Fruit fly (Drosophila melanogaster) whole organism, prepupa: ENCODE data around the gene PolA2.

ENCODE experiments used
- Blimp-1 ChIP-seq: fragments of 200-800 bp; sonication (Bioruptor generic); optimal IDR thresholded peaks from 3 replicates; lab custom pipeline; 2017; ENCODE audit warnings: missing biosample characterization, missing genetic modification characterization, mild to moderate bottlenecking, moderate library complexity, missing genetic modification reagents
- CG10631 ChIP-seq: fragments of 200-800 bp; sonication (Bioruptor generic); optimal IDR thresholded peaks from 2 replicates; lab custom pipeline; 2016; ENCODE audit warnings: missing biosample characterization, missing genetic modification characterization
- CG10669 ChIP-seq: fragments of 200-800 bp; sonication (Bioruptor generic); optimal IDR thresholded peaks from 3 replicates; lab custom pipeline; 2018; ENCODE audit warnings: missing biosample characterization, mild to moderate bottlenecking, missing genetic modification characterization, moderate library complexity
- CG11294 ChIP-seq: fragments of 200-800 bp; sonication (Bioruptor generic); IDR thresholded peaks from 2 replicates; pipeline ENCODE4 v1.3.6; 2022; ENCODE audit warnings: missing biosample characterization, missing genetic modification characterization
- CG11762 ChIP-seq: fragments of 200-800 bp; sonication (Bioruptor generic); optimal IDR thresholded peaks from 3 replicates; lab custom pipeline; 2016; ENCODE audit warnings: missing biosample characterization, missing genetic modification characterization; ENCODE audit not compliant: insufficient read depth
- CG11902 ChIP-seq: fragments of 200-800 bp; sonication (Bioruptor generic); optimal IDR thresholded peaks from 3 replicates; lab custom pipeline; 2016; ENCODE audit warnings: missing biosample characterization, missing genetic modification characterization
- CG15336 ChIP-seq: fragments of 200-800 bp; sonication (Bioruptor generic); IDR thresholded peaks from 2 replicates; pipeline ENCODE4 v1.3.6; 2022; ENCODE audit warnings: missing biosample characterization, missing genetic modification characterization
- CG1621 ChIP-seq: fragments of 200-800 bp; sonication (Bioruptor generic); optimal IDR thresholded peaks from 3 replicates; lab custom pipeline; 2018; ENCODE audit warnings: missing biosample characterization, mild to moderate bottlenecking, missing genetic modification characterization
- CG16779 ChIP-seq: fragments of 200-800 bp; sonication (Bioruptor generic); optimal IDR thresholded peaks from 3 replicates; lab custom pipeline; 2017; ENCODE audit warnings: missing biosample characterization, mild to moderate bottlenecking, missing genetic modification characterization
- CG3032 ChIP-seq: fragments of 200-800 bp; optimal IDR thresholded peaks from 2 replicates; lab custom pipeline; 2019; ENCODE audit warnings: missing biosample characterization, mild to moderate bottlenecking, missing genetic modification characterization, moderate library complexity
- CG32006 ChIP-seq: fragments of 200-800 bp; sonication (Bioruptor generic); optimal IDR thresholded peaks from 3 replicates; lab custom pipeline; 2017; ENCODE audit warnings: missing biosample characterization, mild to moderate bottlenecking, missing genetic modification characterization
- CG34406 ChIP-seq: fragments of 200-800 bp; sonication (Bioruptor generic); optimal IDR thresholded peaks from 3 replicates; lab custom pipeline; 2016; ENCODE audit warnings: missing biosample characterization, missing genetic modification characterization
- CG3919 ChIP-seq: fragments of 200-800 bp; sonication (Bioruptor generic); optimal IDR thresholded peaks from 3 replicates; lab custom pipeline; 2016; ENCODE audit warnings: missing biosample characterization, missing genetic modification characterization
- CG4318 ChIP-seq: fragments of 200-800 bp; sonication (Bioruptor generic); optimal IDR thresholded peaks from 3 replicates; lab custom pipeline; 2017; ENCODE audit warnings: missing biosample characterization, mild to moderate bottlenecking, missing genetic modification characterization
- CG6163 ChIP-seq: fragments of 200-800 bp; sonication (Bioruptor generic); IDR thresholded peaks from 3 replicates; pipeline ENCODE4 v1.3.6; 2022; ENCODE audit warnings: missing biosample characterization, missing genetic modification characterization
- CG6276 ChIP-seq: fragments of 200-800 bp; sonication (Bioruptor generic); optimal IDR thresholded peaks from 2 replicates; lab custom pipeline; 2017; ENCODE audit warnings: missing biosample characterization, mild to moderate bottlenecking, missing genetic modification characterization
- CG6792 ChIP-seq: fragments of 200-800 bp; sonication (Bioruptor generic); optimal IDR thresholded peaks from 3 replicates; lab custom pipeline; 2016; ENCODE audit warnings: missing biosample characterization, missing genetic modification characterization
- CG6808 ChIP-seq: fragments of 200-800 bp; sonication (Bioruptor generic); optimal IDR thresholded peaks from 3 replicates; lab custom pipeline; 2017; ENCODE audit warnings: missing biosample characterization, missing genetic modification characterization, mild to moderate bottlenecking, moderate library complexity, missing genetic modification reagents
- CG6854 ChIP-seq: fragments of 200-800 bp; sonication (Bioruptor generic); optimal IDR thresholded peaks from 2 replicates; lab custom pipeline; 2017; ENCODE audit warnings: missing biosample characterization, mild to moderate bottlenecking, missing genetic modification characterization
- CG8119 ChIP-seq: fragments of 200-800 bp; sonication (Bioruptor generic); IDR thresholded peaks from 3 replicates; pipeline ENCODE4 v1.3.6; 2022; ENCODE audit warnings: missing biosample characterization, missing genetic modification characterization
- CG8319 ChIP-seq: fragments of 200-800 bp; sonication (Bioruptor generic); optimal IDR thresholded peaks from 3 replicates; lab custom pipeline; 2016; ENCODE audit warnings: missing biosample characterization, missing genetic modification characterization
- CG8632 ChIP-seq: fragments of 200-800 bp; sonication (Bioruptor generic); optimal IDR thresholded peaks from 3 replicates; lab custom pipeline; 2016; ENCODE audit warnings: missing biosample characterization, missing genetic modification characterization
- CG9139 ChIP-seq: fragments of 200-800 bp; sonication (Bioruptor generic); optimal IDR thresholded peaks from 3 replicates; lab custom pipeline; 2017; ENCODE audit warnings: missing biosample characterization, mild to moderate bottlenecking, missing genetic modification characterization
- Ets21C ChIP-seq: fragments of 200-800 bp; sonication (Bioruptor generic); optimal IDR thresholded peaks from 3 replicates; lab custom pipeline; 2016; ENCODE audit warnings: missing biosample characterization, missing genetic modification characterization
- Ets96B ChIP-seq: fragments of 200-800 bp; optimal IDR thresholded peaks from 2 replicates; lab custom pipeline; 2019; ENCODE audit warnings: missing biosample characterization, mild to moderate bottlenecking, missing genetic modification characterization, moderate library complexity
- Gug ChIP-seq: fragments of 200-800 bp; sonication (Bioruptor generic); IDR thresholded peaks from 2 replicates; pipeline ENCODE4 v1.3.6; 2022; ENCODE audit warnings: missing biosample characterization, missing genetic modification characterization
- Hr39 ChIP-seq: fragments of 200-800 bp; sonication (Bioruptor generic); optimal IDR thresholded peaks from 2 replicates; lab custom pipeline; 2016; ENCODE audit warnings: missing biosample characterization, missing genetic modification characterization
- Hr4 ChIP-seq: fragments of 200-800 bp; sonication (Bioruptor generic); optimal IDR thresholded peaks from 3 replicates; lab custom pipeline; 2016; ENCODE audit warnings: missing biosample characterization, missing genetic modification characterization
- Lpt ChIP-seq: fragments of 200-800 bp; sonication (Bioruptor generic); optimal IDR thresholded peaks from 3 replicates; lab custom pipeline; 2016; ENCODE audit warnings: missing biosample characterization, missing genetic modification characterization
- OdsH ChIP-seq: fragments of 200-800 bp; sonication (Bioruptor generic); optimal IDR thresholded peaks from 3 replicates; lab custom pipeline; 2016; ENCODE audit warnings: missing biosample characterization, missing genetic modification characterization
- Smox ChIP-seq: fragments of 200-800 bp; sonication (Bioruptor generic); optimal IDR thresholded peaks from 3 replicates; lab custom pipeline; 2016; ENCODE audit warnings: missing biosample characterization, missing genetic modification characterization
- Sox14 ChIP-seq: fragments of 200-800 bp; sonication (Bioruptor generic); optimal IDR thresholded peaks from 3 replicates; lab custom pipeline; 2016; ENCODE audit warnings: missing biosample characterization, missing genetic modification characterization
- Sox15 ChIP-seq: fragments of 200-800 bp; sonication (Bioruptor generic); optimal IDR thresholded peaks from 3 replicates; lab custom pipeline; 2016; ENCODE audit warnings: missing biosample characterization, missing genetic modification characterization
- achi ChIP-seq: fragments of 200-800 bp; sonication (Bioruptor generic); optimal IDR thresholded peaks from 3 replicates; lab custom pipeline; 2016; ENCODE audit warnings: missing biosample characterization, missing genetic modification characterization
- acj6 ChIP-seq: fragments of 200-800 bp; sonication (Bioruptor generic); optimal IDR thresholded peaks from 3 replicates; lab custom pipeline; 2016; ENCODE audit warnings: missing biosample characterization, missing genetic modification characterization
- cyc ChIP-seq: fragments of 200-800 bp; sonication (Bioruptor generic); optimal IDR thresholded peaks from 3 replicates; lab custom pipeline; 2016; ENCODE audit warnings: missing biosample characterization, missing genetic modification characterization
- dac ChIP-seq: fragments of 200-800 bp; sonication (Bioruptor generic); optimal IDR thresholded peaks from 2 replicates; lab custom pipeline; 2017; ENCODE audit warnings: missing biosample characterization, mild to moderate bottlenecking, missing genetic modification characterization
- dsx ChIP-seq: fragments of 200-800 bp; optimal IDR thresholded peaks from 3 replicates; lab custom pipeline; 2019; ENCODE audit warnings: missing biosample characterization, mild to moderate bottlenecking, missing genetic modification characterization, moderate library complexity; ENCODE audit not compliant: poor library complexity, severe bottlenecking
- eg ChIP-seq: fragments of 200-800 bp; sonication (Bioruptor generic); IDR thresholded peaks from 3 replicates; pipeline ENCODE4 v1.3.6; 2022; ENCODE audit warnings: missing biosample characterization, missing genetic modification characterization
- esn ChIP-seq: fragments of 200-800 bp; sonication (Bioruptor generic); optimal IDR thresholded peaks from 2 replicates; lab custom pipeline; 2016; ENCODE audit warnings: missing biosample characterization, mild to moderate bottlenecking, missing genetic modification characterization, moderate library complexity
- fkh ChIP-seq: fragments of 200-800 bp; sonication (Bioruptor generic); optimal IDR thresholded peaks from 3 replicates; lab custom pipeline; 2017; ENCODE audit warnings: missing biosample characterization, mild to moderate bottlenecking, missing genetic modification characterization, moderate library complexity
- lz ChIP-seq: fragments of 200-800 bp; sonication (Bioruptor generic); optimal IDR thresholded peaks from 3 replicates; lab custom pipeline; 2016; ENCODE audit warnings: missing biosample characterization, missing genetic modification characterization
- net ChIP-seq: fragments of 200-800 bp; sonication (Bioruptor generic); optimal IDR thresholded peaks from 3 replicates; lab custom pipeline; 2016; ENCODE audit warnings: missing biosample characterization, missing genetic modification characterization
- pdm3 ChIP-seq: fragments of 200-800 bp; sonication (Bioruptor generic); optimal IDR thresholded peaks from 3 replicates; lab custom pipeline; 2016; ENCODE audit warnings: missing biosample characterization, missing genetic modification characterization
- salr ChIP-seq, 2 experiments: fragments of 200-800 bp; sonication (Bioruptor generic); optimal IDR thresholded peaks; 3 replicates each; lab custom pipeline; 2016 to 2018; ENCODE audit warnings: missing biosample characterization in 2 of 2, missing genetic modification characterization in 2 of 2, mild to moderate bottlenecking in 1 of 2
- spab ChIP-seq: fragments of 200-800 bp; sonication (Bioruptor generic); optimal IDR thresholded peaks from 2 replicates; lab custom pipeline; 2017; ENCODE audit warnings: missing biosample characterization, mild to moderate bottlenecking, missing genetic modification characterization, missing genetic modification reagents
- ss ChIP-seq, 2 experiments: fragments of 200-800 bp; sonication (Bioruptor generic); optimal IDR thresholded peaks; 2 replicates in 1 of 2; 3 replicates in 1 of 2; lab custom pipeline; 2017 to 2018; ENCODE audit warnings: mild to moderate bottlenecking in 2 of 2, missing biosample characterization in 2 of 2, missing genetic modification characterization in 2 of 2, moderate library complexity in 1 of 2
- svp ChIP-seq: fragments of 200-800 bp; sonication (Bioruptor generic); peaks from one replicate; lab custom pipeline; 2016; ENCODE audit warnings: missing biosample characterization, missing genetic modification characterization
- topi ChIP-seq: fragments of 200-800 bp; sonication (Bioruptor generic); optimal IDR thresholded peaks from 3 replicates; lab custom pipeline; 2016; ENCODE audit warnings: missing biosample characterization, missing genetic modification characterization
- vri ChIP-seq: fragments of 200-800 bp; sonication (Bioruptor generic); optimal IDR thresholded peaks from 3 replicates; lab custom pipeline; 2016; ENCODE audit warnings: missing biosample characterization, mild to moderate bottlenecking, missing genetic modification characterization

PolA2 gene

dm6 chr3R:27196866-27197265, 42.1 kb upstream of the PolA2 start:
- no peak for TF ChIP-seq Blimp-1 (GFP tag; lab: Kevin White, UChicago)
- TF ChIP-seq CG9139: no peak
- no peak for TF ChIP-seq Sox14 (GFP tag; lab: Kevin White, UChicago)
- no peak for TF ChIP-seq CG32006

- TF ChIP-seq lz (GFP tag; lab: Kevin White, UChicago) (peak; percentile 15), Hr4 (peak; percentile 27), CG8632 (GFP tag; lab: Kevin White, UChicago) (no peak), CG6792 (GFP tag; lab: Kevin White, UChicago) (no peak), CG3032 (tag; lab: Kevin White, UChicago) (peak; percentile 39), eg (GFP tag; lab: Robert Waterston, UW) (no peak), CG11294 (GFP tag; lab: Robert Waterston, UW) (no peak), CG8319 (GFP tag; lab: Kevin White, UChicago) (no peak), CG10631 (GFP tag; lab: Kevin White, UChicago) (peak; percentile 48), OdsH (GFP tag; lab: Kevin White, UChicago) (peak; percentile 35), CG6808 (peak; percentile 52), Hr39 (GFP tag; lab: Kevin White, UChicago) (peak; percentile 6), Blimp-1 (GFP tag; lab: Kevin White, UChicago) (no peak), CG3919 (GFP tag; lab: Kevin White, UChicago) (peak; percentile 63), CG9139 (peak; percentile 6), CG16779 (tag; lab: Kevin White, UChicago) (no peak), dac (GFP tag; lab: Kevin White, UChicago) (no peak), CG6163 (GFP tag; lab: Robert Waterston, UW) (0 out of 3 replicates have a peak, but pooled peaks have one; percentile 21), salr (GFP tag; optimal IDR thresholded peaks at IDR 0.05; lab: Kevin White, UChicago) (peak in 1 of 2 experiments; percentile 14), Gug (GFP tag; lab: Robert Waterston, UW) (no peak), CG6854 (GFP tag; lab: Kevin White, UChicago) (no peak), dsx (GFP tag; lab: Kevin White, UChicago) (peak; percentile 38), CG6276 (GFP tag; lab: Kevin White, UChicago) (no peak), Ets96B (peak; percentile 49), Smox (GFP tag; lab: Kevin White, UChicago) (peak; percentile 10), spab (GFP tag; lab: Kevin White, UChicago) (peak; percentile 40), cyc (GFP tag; lab: Kevin White, UChicago) (no peak), Ets21C (no peak), net (no peak), Sox14 (GFP tag; lab: Kevin White, UChicago) (peak; percentile 4), CG1621 (tag; lab: Kevin White, UChicago) (peak; percentile 11), svp (GFP tag; lab: Kevin White, UChicago) (peak; percentile 73), CG10669 (GFP tag; lab: Kevin White, UChicago) (peak; percentile 40), CG34406 (GFP tag; lab: Kevin White, UChicago) (peak; percentile 14), Sox15 (GFP tag; lab: Kevin White, UChicago) (no peak), CG15336 (GFP tag; lab: Robert Waterston, UW) (no peak), fkh (GFP tag; lab: Kevin White, UChicago) (no peak), acj6 (peak; percentile 44), pdm3 (GFP tag; lab: Kevin White, UChicago) (peak; percentile 24), esn (peak; percentile 40), CG32006 (peak; percentile 4), achi (peak; percentile 46), CG8119 (GFP tag; lab: Robert Waterston, UW) (no peak), CG11762 (GFP tag; lab: Kevin White, UChicago) (no peak), CG11902 (GFP tag; lab: Kevin White, UChicago) (no peak), CG4318 (GFP tag; lab: Kevin White, UChicago) (no peak), vri (GFP tag; lab: Kevin White, UChicago) (no peak), ss (GFP tag; optimal IDR thresholded peaks at IDR 0.05; lab: Kevin White, UChicago) (peak in 1 of 2 experiments; percentile 18), Lpt (GFP tag; lab: Kevin White, UChicago) (no peak), topi (GFP tag; lab: Kevin White, UChicago) (peak; percentile 26)
These were observed 41.4 kb upstream of the PolA2 start for dm6 chr3R:27197581-27197980.
